Worm (Caenorhabditis elegans) whole organism, young adult: Measurements from ENCODE around the gene nhr-145.

Experiments
- F23B12.7 ChIP-seq: sonication (generic microtip); optimal IDR thresholded peaks from 2 replicates; lab custom pipeline; 2017; ENCODE audit warnings: missing genetic modification characterization, mild to moderate bottlenecking, missing compliant biosample characterization, antibody characterized with exemption, moderate library complexity; ENCODE audit not compliant: insufficient read depth
- T07F8.4 ChIP-seq: sonication (generic microtip); optimal IDR thresholded peaks from 2 replicates; lab custom pipeline; 2016; ENCODE audit warnings: mild to moderate bottlenecking, missing genetic modification characterization, moderate library complexity, missing compliant biosample characterization
- ama-1 ChIP-seq, 3 experiments: fragments of 150-350 bp in 1 of 3; sonication (generic microtip) in 2 of 3; optimal IDR thresholded peaks; 2 replicates each; lab custom pipeline; 2014 to 2018; ENCODE audit warnings: missing biosample characterization in 2 of 3, missing genetic modification characterization in 2 of 3, missing genetic modification reagents in 2 of 3
- dpl-1 ChIP-seq: fragments of 150-350 bp; optimal IDR thresholded peaks from 2 replicates; lab custom pipeline; 2014; ENCODE audit warnings: missing biosample characterization, missing genetic modification reagents, missing genetic modification characterization
- hsf-1 ChIP-seq: fragments of 200-800 bp; sonication (Bioruptor generic); IDR thresholded peaks from 2 replicates; pipeline ENCODE4 v1.3.6; 2022; ENCODE audit warnings: missing genetic modification reagents, missing genetic modification characterization, missing compliant biosample characterization
- lin-35 ChIP-seq, 3 experiments: fragments of 150-350 bp in 2 of 3; sonication (generic microtip) in 1 of 3; optimal IDR thresholded peaks; 2 replicates each; lab custom pipeline; 2014 to 2018; ENCODE audit warnings: missing biosample characterization in 3 of 3, missing genetic modification characterization in 3 of 3, missing genetic modification reagents in 3 of 3
- nhr-27 ChIP-seq: fragments of 200-800 bp; sonication (Bioruptor generic); optimal IDR thresholded peaks from 2 replicates; lab custom pipeline; 2018; ENCODE audit warnings: mild to moderate bottlenecking, missing genetic modification characterization, moderate library complexity, missing compliant biosample characterization
- tbx-9 ChIP-seq: sonication (generic microtip); optimal IDR thresholded peaks from 2 replicates; lab custom pipeline; 2016; ENCODE audit warnings: borderline replicate concordance, missing genetic modification characterization, inconsistent platforms, missing compliant biosample characterization

DNA sequence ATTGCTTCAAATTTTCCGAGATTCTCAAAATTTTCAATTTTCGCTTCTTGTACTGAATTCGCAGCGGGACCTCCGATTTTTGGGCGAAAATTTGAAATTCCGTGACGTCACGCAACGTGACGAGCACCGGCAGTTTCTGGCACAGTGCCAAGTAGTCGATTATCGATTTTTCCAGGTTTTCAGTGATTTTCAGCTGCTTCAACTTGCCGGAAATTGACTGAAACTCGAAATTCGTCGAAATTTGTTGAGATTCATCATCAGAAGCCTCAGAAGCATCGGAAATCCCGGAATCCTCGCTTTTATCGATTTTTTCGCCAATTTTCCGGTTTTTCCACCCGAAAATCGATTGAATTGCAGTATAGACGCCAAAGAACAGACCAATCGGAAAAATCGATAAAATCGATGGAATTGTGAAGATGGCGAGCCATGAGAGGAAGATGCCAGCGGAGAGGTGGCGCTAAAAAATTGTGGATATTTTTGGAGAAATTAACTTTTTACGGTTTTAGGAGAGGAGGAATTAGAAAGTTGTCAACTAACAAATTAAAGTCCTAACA lies 44.4 kb downstream of the nhr-145 start:
- no peak for TF ChIP-seq hsf-1 (GFP tag; lab: Robert Waterston, UW)
- TF ChIP-seq tbx-9: no peak
- TF ChIP-seq F23B12.7: no peak
- no peak for TF ChIP-seq nhr-27 (tag; lab: Kevin White, UChicago)
- TF ChIP-seq lin-35 (GFP tag; optimal IDR thresholded peaks at IDR 0.05; lab: Kevin White, UChicago): no peak
- TF ChIP-seq dpl-1: no peak
- no peak for TF ChIP-seq ama-1 (optimal IDR thresholded peaks at IDR 0.05; lab: Kevin White, UChicago)
- no peak for TF ChIP-seq ama-1 (GFP tag; optimal IDR thresholded peaks at IDR 0.05; lab: Kevin White, UChicago)
- no peak for TF ChIP-seq T07F8.4
